Worm (Caenorhabditis elegans): Measurements from ENCODE around the gene fut-6.

ce11 chrII:4667572-4667971 lies 11.8 kb upstream of the fut-6 start, which contains the start of gene fut-5:
- TF ChIP-seq cog-1 (tag; optimal IDR thresholded peaks at IDR 0.05), result no peak
- TF ChIP-seq flt-1 (GFP tag; IDR thresholded peaks at IDR 0.05), result no peak
